Worm (Caenorhabditis elegans) whole organism, early embryonic: ENCODE data around the gene K04C2.7.

Experiments used
- aly-1 ChIP-seq: sonication (generic microtip); optimal IDR thresholded peaks from 2 replicates; lab custom pipeline; 2016; ENCODE audit warnings: missing genetic modification characterization, missing compliant biosample characterization
- ama-1 ChIP-seq: fragments of 150-350 bp; optimal IDR thresholded peaks from 2 replicates; lab custom pipeline; 2014
- ceh-13 ChIP-seq: fragments of 200-800 bp; sonication (Bioruptor generic); optimal IDR thresholded peaks from 2 replicates; lab custom pipeline; 2018; ENCODE audit warnings: mild to moderate bottlenecking, missing genetic modification characterization, missing compliant biosample characterization
- ceh-36 ChIP-seq: sonication (generic microtip); optimal IDR thresholded peaks from 2 replicates; lab custom pipeline; 2016; ENCODE audit warnings: missing genetic modification characterization, inconsistent platforms, missing compliant biosample characterization
- flt-1 ChIP-seq: fragments of 200-800 bp; sonication (Bioruptor generic); IDR thresholded peaks from 2 replicates; pipeline ENCODE4 v1.3.6; 2022; ENCODE audit warnings: missing genetic modification characterization, missing compliant biosample characterization
- hmbx-1 ChIP-seq: sonication (generic microtip); optimal IDR thresholded peaks from 2 replicates; lab custom pipeline; 2016; ENCODE audit warnings: mild to moderate bottlenecking, missing genetic modification characterization, missing compliant biosample characterization
- hmg-4 ChIP-seq: fragments of 200-800 bp; sonication (Bioruptor generic); optimal IDR thresholded peaks from 2 replicates; lab custom pipeline; 2018; ENCODE audit warnings: mild to moderate bottlenecking, missing genetic modification characterization, missing compliant biosample characterization
- hnd-1 ChIP-seq: sonication (generic microtip); optimal IDR thresholded peaks from 2 replicates; lab custom pipeline; 2016; ENCODE audit warnings: missing genetic modification characterization, missing compliant biosample characterization
- pes-1 ChIP-seq: fragments of 200-800 bp; sonication (Bioruptor generic); IDR thresholded peaks from 2 replicates; pipeline ENCODE4 v1.3.6; 2022; ENCODE audit warnings: missing genetic modification reagents, missing genetic modification characterization, missing compliant biosample characterization
- scrt-1 ChIP-seq: fragments of 200-800 bp; sonication (Bioruptor generic); IDR thresholded peaks from 2 replicates; pipeline ENCODE4 v1.3.6; 2022; ENCODE audit warnings: missing genetic modification characterization, missing compliant biosample characterization
- sea-1 ChIP-seq: fragments of 200-800 bp; sonication (Bioruptor generic); conservative IDR thresholded peaks from 2 replicates; pipeline ENCODE4 v1.3.6; 2022; ENCODE audit warnings: missing genetic modification characterization, missing compliant biosample characterization
- tbx-11 ChIP-seq: fragments of 200-800 bp; sonication (Bioruptor generic); IDR thresholded peaks from 2 replicates; pipeline ENCODE4 v1.3.6; 2022; ENCODE audit warnings: missing genetic modification characterization, missing compliant biosample characterization
- tbx-37 ChIP-seq: fragments of 200-800 bp; sonication (Bioruptor generic); conservative IDR thresholded peaks from 2 replicates; pipeline ENCODE4 v1.3.6; 2022; ENCODE audit warnings: missing genetic modification reagents, missing genetic modification characterization, missing compliant biosample characterization

DNA sequence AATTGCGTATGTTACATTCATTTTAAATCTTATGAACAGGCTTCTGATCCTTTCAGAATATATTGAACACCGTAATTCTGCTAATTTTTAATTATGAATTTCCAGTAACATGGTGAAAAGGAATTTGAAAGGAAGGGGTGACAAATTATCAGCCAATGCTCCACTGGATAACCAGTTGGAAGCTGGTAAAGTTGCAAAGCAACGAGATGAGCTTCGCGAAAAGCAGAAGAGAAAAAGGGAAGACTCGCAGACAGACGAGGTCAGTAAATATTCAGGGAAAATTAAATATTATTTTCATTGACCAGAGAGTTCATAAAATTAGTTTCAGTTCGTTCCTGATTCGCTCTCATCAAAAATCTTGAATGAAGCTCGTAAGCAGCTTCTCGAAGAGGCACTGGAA is 51.0 kb downstream of the K04C2.7 start, which contains the start of gene byn-1:
- TF ChIP-seq sea-1 (GFP tag; lab: Robert Waterston, UW) (no peak), hmbx-1 (tag; lab: Kevin White, UChicago) (no peak), hmg-4 (GFP tag; lab: Kevin White, UChicago) (no peak), ama-1 (lab: Kevin White, UChicago) (peak; percentile 26), tbx-37 (no peak), scrt-1 (GFP tag; lab: Robert Waterston, UW) (no peak), ceh-36 (tag; lab: Kevin White, UChicago) (no peak), pes-1 (GFP tag; lab: Robert Waterston, UW) (no peak), tbx-11 (GFP tag; lab: Robert Waterston, UW) (no peak), aly-1 (tag; lab: Kevin White, UChicago) (no peak), hnd-1 (tag; lab: Kevin White, UChicago) (no peak), flt-1 (GFP tag; lab: Robert Waterston, UW) (no peak), ceh-13 (GFP tag; lab: Kevin White, UChicago) (no peak)
